Worm (Caenorhabditis elegans) whole organism, L3 larva: Measurements from ENCODE around the gene moc-2.

Experiments
- aly-2 ChIP-seq: fragments of 150-350 bp; optimal IDR thresholded peaks from 2 replicates; lab custom pipeline; 2014; ENCODE audit warnings: missing biosample characterization, missing genetic modification characterization
- nhr-11 ChIP-seq: fragments of 150-350 bp; optimal IDR thresholded peaks from 2 replicates; lab custom pipeline; 2014; ENCODE audit warnings: missing biosample characterization, missing genetic modification characterization
- nhr-77 ChIP-seq: fragments of 150-350 bp; optimal IDR thresholded peaks from 2 replicates; lab custom pipeline; 2014; ENCODE audit warnings: missing biosample characterization, missing genetic modification characterization

DNA sequence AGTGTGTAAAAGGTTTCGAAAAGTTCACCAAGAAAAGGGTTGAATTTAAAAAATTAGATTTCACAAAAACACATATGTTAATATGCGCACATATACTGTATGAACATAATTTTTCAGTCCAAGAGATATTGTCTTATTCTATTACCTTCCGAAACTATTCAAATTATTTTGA, 14.1 kb upstream of the moc-2 start, which contains the start of gene F46E10.3:
- TF ChIP-seq aly-2 (tag; lab: Kevin White, UChicago) (no peak), nhr-77 (tag; lab: Kevin White, UChicago) (no peak), nhr-11 (tag; lab: Kevin White, UChicago) (no peak)
